Fruit fly (Drosophila melanogaster): ENCODE results near the gene CG42587.

- TF ChIP-seq Clk (GFP tag; optimal IDR thresholded peaks at IDR 0.05) (no peak), CG14711 (tag; optimal IDR thresholded peaks at IDR 0.05) (no peak), cnc (optimal IDR thresholded peaks at IDR 0.05) (no peak), Mnt (GFP tag; optimal IDR thresholded peaks at IDR 0.05) (no peak), CG11617 (GFP tag; optimal IDR thresholded peaks at IDR 0.05) (no peak), CG33017 (tag; optimal IDR thresholded peaks at IDR 0.05) (no peak), bab1 (GFP tag; optimal IDR thresholded peaks at IDR 0.05) (no peak), CG12768 (GFP tag; optimal IDR thresholded peaks at IDR 0.05) (no peak), CG5204 (GFP tag; optimal IDR thresholded peaks at IDR 0.05) (no peak), Hr96 (GFP tag; optimal IDR thresholded peaks at IDR 0.05) (no peak), cic (GFP tag; optimal IDR thresholded peaks at IDR 0.05) (no peak), kay (GFP tag; ENCODE audit: borderline replicate concordance) (no peak), pad (GFP tag; optimal IDR thresholded peaks at IDR 0.05) (no peak)
Observed at dm6 chr2L:14713467-14713866, 31.5 kb downstream of the CG42587 start, which contains the start of gene CG34165.

Data from whole organism, adult.